Worm (Caenorhabditis elegans) whole organism, early embryonic: ENCODE measurements around the gene szy-2.

Source experiments
- B0310.2 ChIP-seq: sonication (generic microtip); optimal IDR thresholded peaks from 2 replicates; lab custom pipeline; 2016; ENCODE audit warnings: mild to moderate bottlenecking, missing genetic modification characterization, missing compliant biosample characterization
- F13C5.2 ChIP-seq: sonication (generic microtip); optimal IDR thresholded peaks from 2 replicates; lab custom pipeline; 2017; ENCODE audit warnings: mild to moderate bottlenecking, missing genetic modification characterization, inconsistent platforms, missing compliant biosample characterization
- aly-1 ChIP-seq: sonication (generic microtip); optimal IDR thresholded peaks from 2 replicates; lab custom pipeline; 2016; ENCODE audit warnings: missing genetic modification characterization, missing compliant biosample characterization
- ama-1 ChIP-seq: fragments of 150-350 bp; optimal IDR thresholded peaks from 2 replicates; lab custom pipeline; 2014
- ceh-13 ChIP-seq: fragments of 200-800 bp; sonication (Bioruptor generic); optimal IDR thresholded peaks from 2 replicates; lab custom pipeline; 2018; ENCODE audit warnings: mild to moderate bottlenecking, missing genetic modification characterization, missing compliant biosample characterization
- ceh-36 ChIP-seq: sonication (generic microtip); optimal IDR thresholded peaks from 2 replicates; lab custom pipeline; 2016; ENCODE audit warnings: missing genetic modification characterization, inconsistent platforms, missing compliant biosample characterization
- ets-7 ChIP-seq: sonication (generic microtip); optimal IDR thresholded peaks from 2 replicates; lab custom pipeline; 2016; ENCODE audit warnings: missing genotype, missing genetic modification characterization, missing compliant biosample characterization
- flt-1 ChIP-seq: fragments of 200-800 bp; sonication (Bioruptor generic); IDR thresholded peaks from 2 replicates; pipeline ENCODE4 v1.3.6; 2022; ENCODE audit warnings: missing genetic modification characterization, missing compliant biosample characterization
- hmbx-1 ChIP-seq: sonication (generic microtip); optimal IDR thresholded peaks from 2 replicates; lab custom pipeline; 2016; ENCODE audit warnings: mild to moderate bottlenecking, missing genetic modification characterization, missing compliant biosample characterization
- hmg-4 ChIP-seq: fragments of 200-800 bp; sonication (Bioruptor generic); optimal IDR thresholded peaks from 2 replicates; lab custom pipeline; 2018; ENCODE audit warnings: mild to moderate bottlenecking, missing genetic modification characterization, missing compliant biosample characterization
- hnd-1 ChIP-seq: sonication (generic microtip); optimal IDR thresholded peaks from 2 replicates; lab custom pipeline; 2016; ENCODE audit warnings: missing genetic modification characterization, missing compliant biosample characterization
- pes-1 ChIP-seq: fragments of 200-800 bp; sonication (Bioruptor generic); IDR thresholded peaks from 2 replicates; pipeline ENCODE4 v1.3.6; 2022; ENCODE audit warnings: missing genetic modification reagents, missing genetic modification characterization, missing compliant biosample characterization
- scrt-1 ChIP-seq: fragments of 200-800 bp; sonication (Bioruptor generic); IDR thresholded peaks from 2 replicates; pipeline ENCODE4 v1.3.6; 2022; ENCODE audit warnings: missing genetic modification characterization, missing compliant biosample characterization
- sea-1 ChIP-seq: fragments of 200-800 bp; sonication (Bioruptor generic); conservative IDR thresholded peaks from 2 replicates; pipeline ENCODE4 v1.3.6; 2022; ENCODE audit warnings: missing genetic modification characterization, missing compliant biosample characterization
- tbx-11 ChIP-seq: fragments of 200-800 bp; sonication (Bioruptor generic); IDR thresholded peaks from 2 replicates; pipeline ENCODE4 v1.3.6; 2022; ENCODE audit warnings: missing genetic modification characterization, missing compliant biosample characterization
- tbx-37 ChIP-seq: fragments of 200-800 bp; sonication (Bioruptor generic); conservative IDR thresholded peaks from 2 replicates; pipeline ENCODE4 v1.3.6; 2022; ENCODE audit warnings: missing genetic modification reagents, missing genetic modification characterization, missing compliant biosample characterization
- tra-4 ChIP-seq: sonication (generic microtip); optimal IDR thresholded peaks from 2 replicates; lab custom pipeline; 2017; ENCODE audit warnings: missing genetic modification characterization, missing compliant biosample characterization

The szy-2 gene

DNA sequence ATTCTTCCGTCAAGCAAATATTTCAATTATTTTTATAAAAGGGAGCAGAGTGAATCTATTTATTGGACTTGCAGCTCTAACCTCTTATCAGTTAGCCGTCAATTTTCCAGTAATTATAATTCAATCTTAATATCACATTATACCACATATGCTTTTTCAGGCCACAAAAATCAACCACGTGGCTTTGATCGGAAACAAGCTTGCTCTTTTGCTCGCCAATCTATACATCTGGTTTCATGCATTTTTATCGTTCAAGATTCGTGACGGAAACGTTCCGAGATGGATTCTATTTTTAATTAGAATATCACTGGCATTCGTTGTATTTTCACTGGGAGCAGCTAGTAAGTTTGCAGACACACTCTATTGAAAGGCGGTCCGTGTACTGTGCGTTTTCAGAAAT is 36.0 kb upstream of the szy-2 start:
- TF ChIP-seq ama-1 (lab: Kevin White, UChicago) (no peak), flt-1 (GFP tag; lab: Robert Waterston, UW) (no peak), B0310.2 (tag; lab: Kevin White, UChicago) (no peak), F13C5.2 (tag; lab: Kevin White, UChicago) (no peak), tra-4 (tag; lab: Kevin White, UChicago) (no peak), hmbx-1 (tag; lab: Kevin White, UChicago) (no peak), aly-1 (no peak), hmg-4 (no peak), pes-1 (GFP tag; lab: Robert Waterston, UW) (no peak), scrt-1 (no peak), ceh-13 (GFP tag; lab: Kevin White, UChicago) (no peak), ets-7 (tag; lab: Kevin White, UChicago) (no peak), tbx-11 (no peak), hnd-1 (tag; lab: Kevin White, UChicago) (no peak), ceh-36 (no peak)

- TF ChIP-seq pes-1 (GFP tag; lab: Robert Waterston, UW) (no peak), hmg-4 (no peak), ets-7 (tag; lab: Kevin White, UChicago) (no peak)
Measured at ce11 chrIII:5406314-5406713, 35.2 kb upstream of the szy-2 start.

- no peak for TF ChIP-seq ceh-13 (GFP tag; lab: Kevin White, UChicago)
- TF ChIP-seq ama-1 (lab: Kevin White, UChicago), result no peak
- TF ChIP-seq hmbx-1 (tag; lab: Kevin White, UChicago), result no peak
- TF ChIP-seq ceh-36, result no peak
- no peak for TF ChIP-seq hnd-1 (tag; lab: Kevin White, UChicago)
- TF ChIP-seq B0310.2 (tag; lab: Kevin White, UChicago), result no peak
Measured at ce11 chrIII:5405628-5406084, 34.6 kb upstream of the szy-2 start, which contains the start of the genes W03A5.2 and Y32H12A.8. Gene W03A5.2, plus strand, starts transcription at chrIII:5406034. Gene Y32H12A.8, minus strand, starts transcription at chrIII:5406037.

ce11 chrIII:5404998-5405397 is 33.9 kb upstream of the szy-2 start:
- TF ChIP-seq hmbx-1 (tag; lab: Kevin White, UChicago) (no peak), F13C5.2 (tag; lab: Kevin White, UChicago) (no peak), sea-1 (GFP tag; lab: Robert Waterston, UW) (no peak), ceh-13 (GFP tag; lab: Kevin White, UChicago) (no peak), tra-4 (tag; lab: Kevin White, UChicago) (no peak), hmg-4 (no peak), flt-1 (GFP tag; lab: Robert Waterston, UW) (no peak), ama-1 (lab: Kevin White, UChicago) (no peak), scrt-1 (no peak), B0310.2 (tag; lab: Kevin White, UChicago) (no peak), ets-7 (tag; lab: Kevin White, UChicago) (no peak), tbx-37 (no peak)

DNA sequence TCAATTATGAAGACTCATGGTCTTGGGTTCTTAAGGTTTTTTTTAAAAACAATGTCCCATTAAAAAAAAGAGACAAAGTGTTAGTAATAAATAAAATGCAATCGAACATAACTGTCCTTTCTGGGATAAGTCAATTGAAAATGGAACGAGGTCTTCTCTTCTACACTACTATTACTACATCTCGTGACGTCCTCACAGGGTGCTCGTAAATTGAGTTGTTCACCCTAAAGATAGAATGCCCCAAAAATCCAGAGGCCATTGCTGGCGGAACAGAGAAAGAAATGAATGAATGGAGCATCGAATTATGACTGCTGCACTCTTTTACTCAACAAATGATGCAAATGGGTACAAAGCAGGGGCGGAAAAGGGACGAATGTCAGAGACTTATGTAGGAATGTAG is 31.3 kb upstream of the szy-2 start:
- TF ChIP-seq ama-1 (lab: Kevin White, UChicago) (no peak), hnd-1 (tag; lab: Kevin White, UChicago) (no peak)

DNA sequence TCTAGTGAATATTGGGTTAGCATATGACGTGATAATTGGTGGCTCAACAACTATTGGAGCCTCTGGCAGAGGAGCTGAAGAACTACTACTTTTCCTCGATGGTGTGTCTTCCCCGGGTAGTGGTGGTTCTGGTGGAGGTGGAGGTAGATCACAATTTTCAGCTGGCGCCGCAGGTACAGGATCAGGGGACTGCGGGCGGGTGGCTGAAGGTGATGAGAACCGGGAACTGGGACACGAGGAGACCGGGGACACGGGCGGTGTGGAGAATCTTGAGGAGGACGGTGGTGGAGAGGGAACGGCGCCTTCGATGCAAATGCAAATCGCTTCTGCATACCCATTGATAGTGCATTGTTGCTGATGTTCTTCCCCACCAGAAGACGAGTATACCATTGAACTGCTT is 24.7 kb upstream of the szy-2 start:
- TF ChIP-seq pes-1 (GFP tag; lab: Robert Waterston, UW), result no peak
- TF ChIP-seq aly-1, result no peak
- TF ChIP-seq hnd-1 (tag; lab: Kevin White, UChicago), result no peak
- no peak for TF ChIP-seq flt-1 (GFP tag; lab: Robert Waterston, UW)
- no peak for TF ChIP-seq ceh-36
- no peak for TF ChIP-seq B0310.2 (tag; lab: Kevin White, UChicago)
- no peak for TF ChIP-seq ama-1 (lab: Kevin White, UChicago)
- TF ChIP-seq scrt-1, result no peak
- TF ChIP-seq tra-4 (tag; lab: Kevin White, UChicago), result no peak
- no peak for TF ChIP-seq ceh-13 (GFP tag; lab: Kevin White, UChicago)
- TF ChIP-seq sea-1 (GFP tag; lab: Robert Waterston, UW), result no peak
- no peak for TF ChIP-seq F13C5.2 (tag; lab: Kevin White, UChicago)
- no peak for TF ChIP-seq tbx-11
- TF ChIP-seq hmg-4, result no peak

DNA sequence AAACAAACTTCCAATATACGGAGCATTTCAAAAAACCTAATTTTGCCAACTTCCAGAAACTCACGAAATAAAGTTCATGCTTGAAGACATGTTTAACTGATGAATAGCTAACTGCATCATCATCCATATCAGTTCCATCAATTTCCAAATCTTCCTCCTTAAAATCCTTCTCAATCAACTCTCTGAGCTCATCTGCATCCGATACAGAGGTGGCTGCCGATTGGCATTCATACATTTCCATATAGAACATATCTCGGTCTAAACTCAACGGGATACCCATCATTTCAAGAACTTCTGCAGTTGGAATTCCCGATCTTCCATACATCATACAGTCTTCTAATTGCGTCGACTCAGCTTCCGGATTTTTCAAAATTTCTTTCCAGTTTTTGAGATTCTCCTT is 18.3 kb upstream of the szy-2 start:
- no peak for TF ChIP-seq hmbx-1 (tag; lab: Kevin White, UChicago)
- no peak for TF ChIP-seq tbx-11
- TF ChIP-seq hnd-1 (tag; lab: Kevin White, UChicago), result no peak
- TF ChIP-seq B0310.2 (tag; lab: Kevin White, UChicago), result no peak
- no peak for TF ChIP-seq hmg-4
- TF ChIP-seq aly-1, result no peak
- TF ChIP-seq scrt-1, result no peak
- no peak for TF ChIP-seq pes-1 (GFP tag; lab: Robert Waterston, UW)
- TF ChIP-seq ceh-36, result no peak
- TF ChIP-seq flt-1 (GFP tag; lab: Robert Waterston, UW), result no peak
- no peak for TF ChIP-seq sea-1 (GFP tag; lab: Robert Waterston, UW)
- no peak for TF ChIP-seq F13C5.2 (tag; lab: Kevin White, UChicago)
- TF ChIP-seq tra-4 (tag; lab: Kevin White, UChicago), result no peak
- no peak for TF ChIP-seq ets-7 (tag; lab: Kevin White, UChicago)
- TF ChIP-seq ceh-13 (GFP tag; lab: Kevin White, UChicago), result no peak
- TF ChIP-seq ama-1 (lab: Kevin White, UChicago), result no peak
- no peak for TF ChIP-seq tbx-37

DNA sequence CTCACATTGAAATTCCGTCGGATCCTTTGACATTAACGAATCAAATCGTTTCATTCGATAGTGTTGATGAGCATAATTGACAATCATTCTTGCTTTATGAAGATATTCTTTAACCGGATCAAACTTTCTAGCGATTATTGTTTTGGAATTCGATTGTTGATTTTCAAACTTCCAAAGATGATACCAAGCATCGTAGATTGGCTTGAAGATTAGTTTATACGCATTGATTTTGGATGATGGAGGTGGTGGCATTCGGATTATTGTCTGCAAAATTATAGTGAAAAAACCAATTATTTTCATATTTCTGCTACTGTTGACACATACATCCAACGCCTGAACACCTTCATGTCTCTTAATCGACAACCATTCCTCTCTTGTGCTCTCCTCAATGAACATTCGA is 17.0 kb upstream of the szy-2 start:
- TF ChIP-seq sea-1 (GFP tag; lab: Robert Waterston, UW), result no peak
